Worm (Caenorhabditis elegans) whole organism, L1 larva: ENCODE measurements around the gene nhr-258.

ENCODE experiments used
- irx-1 ChIP-seq: sonication (generic microtip); optimal IDR thresholded peaks from 2 replicates; lab custom pipeline; 2016; ENCODE audit warnings: missing genetic modification characterization, missing compliant biosample characterization
- nhr-84 ChIP-seq: sonication (generic microtip); optimal IDR thresholded peaks from 2 replicates; lab custom pipeline; 2017; ENCODE audit warnings: missing biosample characterization, missing genetic modification characterization
- pqm-1 ChIP-seq: sonication (generic microtip); optimal IDR thresholded peaks from 3 replicates; lab custom pipeline; 2017; ENCODE audit warnings: missing biosample characterization, missing genetic modification characterization

DNA sequence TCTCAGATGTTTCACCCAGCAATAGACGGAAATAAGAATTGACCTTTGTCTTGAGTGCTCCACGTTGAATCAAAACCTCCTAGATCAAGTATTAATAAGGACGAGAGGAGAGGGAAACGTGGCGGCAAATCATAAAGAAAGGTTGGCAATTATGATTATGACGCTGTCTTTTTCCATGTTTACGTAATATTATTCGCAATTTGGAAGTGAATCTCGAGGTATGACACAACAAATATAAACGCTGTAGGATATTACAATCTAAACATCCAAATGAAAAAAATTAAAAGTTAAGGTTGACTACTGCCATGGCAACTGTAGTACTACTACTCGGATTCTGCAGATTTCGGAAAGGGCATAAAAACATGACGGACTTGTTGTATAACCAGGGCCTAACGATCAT is 38.6 kb upstream of the nhr-258 start:
- TF ChIP-seq pqm-1 (tag; lab: Kevin White, UChicago) (no peak), irx-1 (tag; lab: Kevin White, UChicago) (no peak), nhr-84 (tag; lab: Kevin White, UChicago) (no peak)
